Worm (Caenorhabditis elegans): ENCODE measurements around the gene D1054.19.

DNA sequence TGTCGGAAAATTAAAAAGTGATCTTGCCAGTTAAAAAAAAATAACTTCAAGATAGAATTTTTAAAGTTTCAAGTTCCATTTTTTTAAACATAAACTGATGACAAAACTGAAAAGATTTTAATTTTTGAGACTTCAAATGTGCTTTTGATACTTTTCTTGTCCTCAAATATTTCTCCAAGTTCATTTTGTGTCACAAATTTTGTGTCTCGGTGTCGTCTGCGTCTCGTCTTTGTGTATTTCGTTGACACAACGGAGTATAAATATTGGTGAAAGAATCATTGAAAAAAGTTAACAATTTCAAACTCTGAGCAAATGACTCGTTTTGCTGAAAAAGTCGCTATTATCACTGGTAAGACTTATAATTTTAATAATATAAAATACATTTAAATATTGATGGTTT lies 11.6 kb upstream of the D1054.19 start, which contains the start of gene D1054.8:
- TF ChIP-seq ama-1 (optimal IDR thresholded peaks at IDR 0.05) = no peak
- no peak for TF ChIP-seq efl-3 (GFP tag; optimal IDR thresholded peaks at IDR 0.05)
- TF ChIP-seq nhr-28 (tag; optimal IDR thresholded peaks at IDR 0.05) = no peak
- no peak for TF ChIP-seq snpc-4 (tag; optimal IDR thresholded peaks at IDR 0.05)
- no peak for TF ChIP-seq efl-1 (optimal IDR thresholded peaks at IDR 0.05)
- no peak for TF ChIP-seq efl-1 (GFP tag; optimal IDR thresholded peaks at IDR 0.05 in 1 of 2)
- TF ChIP-seq lin-15B (tag; optimal IDR thresholded peaks at IDR 0.05) = no peak
- TF ChIP-seq nhr-77 (tag; optimal IDR thresholded peaks at IDR 0.05) = no peak
- TF ChIP-seq fkh-10 (GFP tag; optimal IDR thresholded peaks at IDR 0.05) = no peak
- TF ChIP-seq mdl-1 (tag; optimal IDR thresholded peaks at IDR 0.05) = no peak

Measured in whole organism, L1 larva.